Worm (Caenorhabditis elegans): Measurements from ENCODE around the gene srp-7.

- TF ChIP-seq pes-1 (GFP tag; IDR thresholded peaks at IDR 0.05) (no peak), scrt-1 (GFP tag; IDR thresholded peaks at IDR 0.05) (no peak), tbx-11 (GFP tag; IDR thresholded peaks at IDR 0.05) (no peak), ama-1 (optimal IDR thresholded peaks at IDR 0.05) (no peak), hmbx-1 (tag; optimal IDR thresholded peaks at IDR 0.05) (no peak)
These were observed 18.1 kb downstream of the srp-7 start for ce11 chrV:8196993-8197392.

Data from whole organism, early embryonic.